Fruit fly (Drosophila melanogaster): ENCODE measurements around the gene Ir85a.
A peak's percentile ranks its signal among the peaks of the same experiment; 100 is the strongest.

- TF ChIP-seq Mes4 (GFP tag; optimal IDR thresholded peaks at IDR 0.05) (no peak), Atf6 (GFP tag; IDR thresholded peaks at IDR 0.05) (no peak), Hr39 (optimal IDR thresholded peaks at IDR 0.05) (no peak), kni (GFP tag; optimal IDR thresholded peaks at IDR 0.05) (no peak), zfh2 (GFP tag; optimal IDR thresholded peaks at IDR 0.05) (no peak), corto (GFP tag; optimal IDR thresholded peaks at IDR 0.05) (no peak), gem (tag; optimal IDR thresholded peaks at IDR 0.05) (peak; percentile 32), CG9817 (tag; optimal IDR thresholded peaks at IDR 0.05) (no peak), fd96Cb (tag; optimal IDR thresholded peaks at IDR 0.05) (no peak)
Observed at dm6 chr3R:8801126-8801762, 6.8 kb downstream of the Ir85a start, which contains the start of the genes Pif1A, Pif1B and CCT7.

All from whole organism, embryonic.